Fruit fly (Drosophila melanogaster): ENCODE data around the gene lmgA.
A peak's percentile ranks its signal among the peaks of the same experiment; 100 is the strongest.

- TF ChIP-seq usp (GFP tag; optimal IDR thresholded peaks at IDR 0.05) (no peak), CG9705 (GFP tag; optimal IDR thresholded peaks at IDR 0.05) (no peak), br (GFP tag; optimal IDR thresholded peaks at IDR 0.05) (peak; percentile 33), woc (GFP tag; optimal IDR thresholded peaks at IDR 0.05) (peak; percentile 87), OdsH (GFP tag; optimal IDR thresholded peaks at IDR 0.05) (peak; percentile 34), Sp1 (GFP tag; optimal IDR thresholded peaks at IDR 0.05) (peak; percentile 47), psq (GFP tag; optimal IDR thresholded peaks at IDR 0.05) (peak; percentile 28), N (GFP tag; optimal IDR thresholded peaks at IDR 0.05) (no peak), Abd-B (GFP tag; optimal IDR thresholded peaks at IDR 0.05) (no peak), fru (GFP tag; optimal IDR thresholded peaks at IDR 0.05) (peak; percentile 77)
Observed at dm6 chr2L:8541469-8542233, 13.2 kb upstream of the lmgA start, which contains the start of gene Sema1a.

Measured in whole organism, wandering third instar larva.